Worm (Caenorhabditis elegans) whole organism, L3 larva: Measurements from ENCODE around the gene dgk-4.

ENCODE experiments used
- R02D3.7 ChIP-seq: fragments of 150-350 bp; optimal IDR thresholded peaks from 2 replicates; lab custom pipeline; 2014; ENCODE audit warnings: missing biosample characterization, missing genetic modification characterization
- ZK546.5 ChIP-seq: sonication (generic microtip); optimal IDR thresholded peaks from 2 replicates; lab custom pipeline; 2017; ENCODE audit warnings: missing biosample characterization, missing genetic modification characterization
- aly-2 ChIP-seq: fragments of 150-350 bp; optimal IDR thresholded peaks from 2 replicates; lab custom pipeline; 2014; ENCODE audit warnings: missing biosample characterization, missing genetic modification characterization
- ama-1 ChIP-seq: fragments of 150-350 bp; optimal IDR thresholded peaks from 2 replicates; lab custom pipeline; 2018
- ceh-16 ChIP-seq: sonication (generic microtip); optimal IDR thresholded peaks from 2 replicates; lab custom pipeline; 2017; ENCODE audit warnings: missing biosample characterization, missing genetic modification characterization
- ceh-28 ChIP-seq: fragments of 150-350 bp; optimal IDR thresholded peaks from 2 replicates; lab custom pipeline; 2014; ENCODE audit warnings: missing biosample characterization, missing genetic modification reagents, missing genetic modification characterization
- ceh-82 ChIP-seq: fragments of 150-350 bp; optimal IDR thresholded peaks from 2 replicates; lab custom pipeline; 2014; ENCODE audit warnings: missing biosample characterization, missing genetic modification characterization
- ceh-9 ChIP-seq: sonication (generic microtip); optimal IDR thresholded peaks from 2 replicates; lab custom pipeline; 2018; ENCODE audit warnings: missing biosample characterization, missing genetic modification characterization
- daf-12 ChIP-seq: fragments of 150-350 bp; optimal IDR thresholded peaks from 2 replicates; lab custom pipeline; 2014; ENCODE audit warnings: missing biosample characterization, missing genetic modification reagents, missing genetic modification characterization
- egl-27 ChIP-seq: sonication (generic microtip); optimal IDR thresholded peaks from 4 replicates; lab custom pipeline; 2017; ENCODE audit warnings: missing biosample characterization, missing genetic modification reagents, missing genetic modification characterization
- egl-5 ChIP-seq: fragments of 150-350 bp; optimal IDR thresholded peaks from 2 replicates; lab custom pipeline; 2017; ENCODE audit warnings: missing biosample characterization, missing genetic modification reagents, missing genetic modification characterization, inconsistent platforms
- elt-1 ChIP-seq: fragments of 150-350 bp; optimal IDR thresholded peaks from 2 replicates; lab custom pipeline; 2014; ENCODE audit warnings: missing biosample characterization, missing genetic modification characterization
- elt-2 ChIP-seq: sonication (generic microtip); optimal IDR thresholded peaks from 2 replicates; lab custom pipeline; 2016; ENCODE audit warnings: missing genetic modification reagents, mild to moderate bottlenecking, missing genetic modification characterization, missing compliant biosample characterization
- eor-1 ChIP-seq, 2 experiments: fragments of 150-350 bp; optimal IDR thresholded peaks; 2 replicates each; lab custom pipeline; 2014 to 2018; ENCODE audit warnings: missing biosample characterization in 2 of 2, missing genetic modification characterization in 2 of 2
- fkh-10 ChIP-seq: sonication (generic microtip); optimal IDR thresholded peaks from 2 replicates; lab custom pipeline; 2017; ENCODE audit warnings: missing biosample characterization, missing genetic modification reagents, missing genetic modification characterization
- fkh-2 ChIP-seq: fragments of 150-350 bp; optimal IDR thresholded peaks from 2 replicates; lab custom pipeline; 2014; ENCODE audit warnings: missing biosample characterization, missing genetic modification reagents, missing genetic modification characterization
- jun-1 ChIP-seq: fragments of 150-350 bp; optimal IDR thresholded peaks from 2 replicates; lab custom pipeline; 2014; ENCODE audit warnings: missing biosample characterization, missing genetic modification reagents, missing genetic modification characterization
- lin-15B ChIP-seq: fragments of 150-350 bp; optimal IDR thresholded peaks from 2 replicates; lab custom pipeline; 2014; ENCODE audit warnings: missing biosample characterization, missing genetic modification characterization
- lin-39 ChIP-seq: fragments of 150-350 bp; optimal IDR thresholded peaks from 2 replicates; lab custom pipeline; 2018; ENCODE audit warnings: missing biosample characterization, missing genetic modification reagents, missing genetic modification characterization
- lsy-12 ChIP-seq: sonication (generic microtip); optimal IDR thresholded peaks from 2 replicates; lab custom pipeline; 2016; ENCODE audit warnings: mild to moderate bottlenecking, missing genetic modification characterization, missing compliant biosample characterization
- mdl-1 ChIP-seq: fragments of 150-350 bp; optimal IDR thresholded peaks from 2 replicates; lab custom pipeline; 2014; ENCODE audit warnings: missing biosample characterization, missing genetic modification characterization
- mml-1 ChIP-seq: fragments of 150-350 bp; sonication (generic microtip); optimal IDR thresholded peaks from 3 replicates; lab custom pipeline; 2014; ENCODE audit warnings: missing biosample characterization, missing genetic modification characterization
- nfya-1 ChIP-seq: sonication (generic microtip); optimal IDR thresholded peaks from 2 replicates; lab custom pipeline; 2017; ENCODE audit warnings: missing genetic modification characterization, mild to moderate bottlenecking, missing compliant biosample characterization, antibody characterized with exemption, moderate library complexity; ENCODE audit not compliant: insufficient read depth
- nhr-11 ChIP-seq: fragments of 150-350 bp; optimal IDR thresholded peaks from 2 replicates; lab custom pipeline; 2014; ENCODE audit warnings: missing biosample characterization, missing genetic modification characterization
- nhr-12 ChIP-seq: fragments of 150-350 bp; optimal IDR thresholded peaks from 2 replicates; lab custom pipeline; 2014; ENCODE audit warnings: missing biosample characterization, missing genetic modification characterization
- nhr-23 ChIP-seq: fragments of 150-350 bp; optimal IDR thresholded peaks from 2 replicates; lab custom pipeline; 2014; ENCODE audit warnings: missing biosample characterization, missing genetic modification reagents, missing genetic modification characterization
- nhr-237 ChIP-seq: fragments of 150-350 bp; optimal IDR thresholded peaks from 2 replicates; lab custom pipeline; 2014; ENCODE audit warnings: missing biosample characterization, missing genetic modification characterization
- nhr-25 ChIP-seq: sonication (generic microtip); optimal IDR thresholded peaks from 2 replicates; lab custom pipeline; 2017; ENCODE audit warnings: missing biosample characterization, missing genetic modification characterization
- nhr-28 ChIP-seq: fragments of 150-350 bp; optimal IDR thresholded peaks from 2 replicates; lab custom pipeline; 2014; ENCODE audit warnings: missing biosample characterization, missing genetic modification characterization
- nhr-43 ChIP-seq: sonication (generic microtip); optimal IDR thresholded peaks from 2 replicates; lab custom pipeline; 2016; ENCODE audit warnings: mild to moderate bottlenecking, missing genetic modification characterization, missing compliant biosample characterization; ENCODE audit not compliant: poor library complexity, severe bottlenecking
- nhr-67 ChIP-seq: fragments of 150-350 bp; optimal IDR thresholded peaks from 2 replicates; lab custom pipeline; 2014; ENCODE audit warnings: missing biosample characterization, missing genetic modification characterization
- nhr-76 ChIP-seq: fragments of 150-350 bp; sonication (generic microtip); optimal IDR thresholded peaks from 5 replicates; lab custom pipeline; 2014; ENCODE audit warnings: missing biosample characterization, missing genetic modification characterization
- nhr-77 ChIP-seq: fragments of 150-350 bp; optimal IDR thresholded peaks from 2 replicates; lab custom pipeline; 2014; ENCODE audit warnings: missing biosample characterization, missing genetic modification characterization
- pha-4 ChIP-seq: fragments of 150-350 bp; optimal IDR thresholded peaks from 2 replicates; lab custom pipeline; 2014; ENCODE audit warnings: missing biosample characterization, missing genetic modification reagents, missing genetic modification characterization
- pqm-1 ChIP-seq: fragments of 150-350 bp; optimal IDR thresholded peaks from 2 replicates; lab custom pipeline; 2017; ENCODE audit warnings: missing biosample characterization, missing genetic modification characterization, inconsistent platforms
- sea-2 ChIP-seq: fragments of 150-350 bp; sonication (generic microtip); optimal IDR thresholded peaks from 4 replicates; lab custom pipeline; 2014; ENCODE audit warnings: missing biosample characterization, missing genetic modification reagents, missing genetic modification characterization
- skn-1 ChIP-seq: fragments of 150-350 bp; optimal IDR thresholded peaks from 2 replicates; lab custom pipeline; 2014; ENCODE audit warnings: missing biosample characterization, missing genetic modification characterization
- tbx-2 ChIP-seq: sonication (generic microtip); optimal IDR thresholded peaks from 2 replicates; lab custom pipeline; 2016; ENCODE audit warnings: mild to moderate bottlenecking, missing genetic modification characterization, missing compliant biosample characterization
- unc-39 ChIP-seq: sonication (generic microtip); optimal IDR thresholded peaks from 4 replicates; lab custom pipeline; 2017; ENCODE audit warnings: missing biosample characterization, missing genetic modification characterization
- unc-62 ChIP-seq: fragments of 150-350 bp; sonication (generic microtip); optimal IDR thresholded peaks from 4 replicates; lab custom pipeline; 2014; ENCODE audit warnings: missing biosample characterization, missing genetic modification reagents, missing genetic modification characterization
- zag-1 ChIP-seq: fragments of 150-350 bp; optimal IDR thresholded peaks from 2 replicates; lab custom pipeline; 2014; ENCODE audit warnings: missing biosample characterization, missing genetic modification characterization
- ztf-11 ChIP-seq: fragments of 150-350 bp; optimal IDR thresholded peaks from 2 replicates; lab custom pipeline; 2014; ENCODE audit warnings: missing biosample characterization, missing genetic modification characterization
- ztf-4 ChIP-seq: fragments of 150-350 bp; optimal IDR thresholded peaks from 2 replicates; lab custom pipeline; 2014; ENCODE audit warnings: missing biosample characterization, missing genetic modification characterization

dgk-4 gene

ce11 chrIV:8631033-8631432 is at the start of gene dgk-4:
dgk-4 (plus strand) TSS chrIV:8631333.
- TF ChIP-seq lin-39 (tag; lab: Kevin White, UChicago) (no peak), ceh-16 (tag; lab: Kevin White, UChicago) (no peak), ZK546.5 (tag; lab: Kevin White, UChicago) (no peak), ztf-11 (tag; lab: Kevin White, UChicago) (no peak), nhr-25 (no peak), unc-39 (tag; lab: Kevin White, UChicago) (no peak), eor-1 (tag; optimal IDR thresholded peaks at IDR 0.05; lab: Kevin White, UChicago) (no peak), ceh-82 (tag; lab: Kevin White, UChicago) (no peak), tbx-2 (tag; lab: Kevin White, UChicago) (no peak), nhr-237 (tag; lab: Kevin White, UChicago) (no peak), elt-1 (tag; lab: Kevin White, UChicago) (no peak), jun-1 (no peak), nhr-43 (tag; lab: Kevin White, UChicago) (no peak), nhr-76 (tag; lab: Kevin White, UChicago) (no peak), mdl-1 (no peak), fkh-10 (no peak), unc-62 (no peak), skn-1 (no peak), ama-1 (lab: Kevin White, UChicago) (no peak), ceh-9 (tag; lab: Kevin White, UChicago) (no peak)

- TF ChIP-seq egl-27 (tag; lab: Kevin White, UChicago) (no peak), pha-4 (tag; lab: Kevin White, UChicago) (peak; percentile 51), nfya-1 (no peak), nhr-12 (no peak), ztf-4 (no peak), jun-1 (peak; percentile 49), elt-2 (tag; lab: Kevin White, UChicago) (peak; percentile 97), unc-62 (no peak), ceh-9 (tag; lab: Kevin White, UChicago) (no peak), skn-1 (peak; percentile 67), mml-1 (tag; lab: Kevin White, UChicago) (no peak), nhr-76 (tag; lab: Kevin White, UChicago) (no peak), ceh-82 (tag; lab: Kevin White, UChicago) (no peak), nhr-11 (no peak), pqm-1 (tag; lab: Kevin White, UChicago) (peak; percentile 93), mdl-1 (no peak)
Observed at ce11 chrIV:8585076-8586033, 45.8 kb upstream of the dgk-4 start, which contains the start of gene catp-7. catp-7 (plus strand) TSS chrIV:8585983.

- no peak for TF ChIP-seq nhr-12
- TF ChIP-seq tbx-2 (tag; lab: Kevin White, UChicago): no peak
- peak; percentile 54 for TF ChIP-seq ceh-82 (tag; lab: Kevin White, UChicago)
- TF ChIP-seq ceh-9 (tag; lab: Kevin White, UChicago): no peak
- TF ChIP-seq eor-1 (tag; optimal IDR thresholded peaks at IDR 0.05; lab: Kevin White, UChicago): no peak
- peak; percentile 95 for TF ChIP-seq unc-62
- TF ChIP-seq nfya-1: peak; percentile 49
- TF ChIP-seq nhr-43 (tag; lab: Kevin White, UChicago): no peak
- TF ChIP-seq ama-1 (lab: Kevin White, UChicago): peak; percentile 20
- peak; percentile 40 for TF ChIP-seq pha-4 (tag; lab: Kevin White, UChicago)
- no peak for TF ChIP-seq nhr-237 (tag; lab: Kevin White, UChicago)
- TF ChIP-seq nhr-28 (tag; lab: Kevin White, UChicago): no peak
- no peak for TF ChIP-seq egl-5
- TF ChIP-seq nhr-25: no peak
- peak; percentile 26 for TF ChIP-seq zag-1 (tag; lab: Kevin White, UChicago)
- no peak for TF ChIP-seq fkh-2 (tag; lab: Kevin White, UChicago)
- TF ChIP-seq nhr-76 (tag; lab: Kevin White, UChicago): no peak
- peak; percentile 17 for TF ChIP-seq ceh-28 (tag; lab: Kevin White, UChicago)
- TF ChIP-seq jun-1: peak; percentile 59
- TF ChIP-seq skn-1: no peak
- no peak for TF ChIP-seq nhr-77 (tag; lab: Kevin White, UChicago)
- TF ChIP-seq ztf-4: no peak
- no peak for TF ChIP-seq aly-2 (tag; lab: Kevin White, UChicago)
- peak; percentile 75 for TF ChIP-seq lin-39 (tag; lab: Kevin White, UChicago)
- TF ChIP-seq sea-2: no peak
- no peak for TF ChIP-seq nhr-67 (tag; lab: Kevin White, UChicago)
- no peak for TF ChIP-seq daf-12 (tag; lab: Kevin White, UChicago)
- no peak for TF ChIP-seq mdl-1
- peak; percentile 14 for TF ChIP-seq elt-1 (tag; lab: Kevin White, UChicago)
- peak; percentile 59 for TF ChIP-seq lin-15B (tag; lab: Kevin White, UChicago)
- TF ChIP-seq mml-1 (tag; lab: Kevin White, UChicago): no peak
- no peak for TF ChIP-seq nhr-11
- peak; percentile 11 for TF ChIP-seq R02D3.7 (tag; lab: Kevin White, UChicago)
- TF ChIP-seq nhr-23 (tag; lab: Kevin White, UChicago): no peak
- no peak for TF ChIP-seq fkh-10
- no peak for TF ChIP-seq unc-39 (tag; lab: Kevin White, UChicago)
- no peak for TF ChIP-seq ceh-16 (tag; lab: Kevin White, UChicago)
- TF ChIP-seq egl-27 (tag; lab: Kevin White, UChicago): no peak
- TF ChIP-seq lsy-12 (tag; lab: Kevin White, UChicago): no peak
Observed at ce11 chrIV:8587057-8587456, 44.1 kb upstream of the dgk-4 start.
